Fruit fly (Drosophila melanogaster): ENCODE results near the gene Bdbt.

DNA sequence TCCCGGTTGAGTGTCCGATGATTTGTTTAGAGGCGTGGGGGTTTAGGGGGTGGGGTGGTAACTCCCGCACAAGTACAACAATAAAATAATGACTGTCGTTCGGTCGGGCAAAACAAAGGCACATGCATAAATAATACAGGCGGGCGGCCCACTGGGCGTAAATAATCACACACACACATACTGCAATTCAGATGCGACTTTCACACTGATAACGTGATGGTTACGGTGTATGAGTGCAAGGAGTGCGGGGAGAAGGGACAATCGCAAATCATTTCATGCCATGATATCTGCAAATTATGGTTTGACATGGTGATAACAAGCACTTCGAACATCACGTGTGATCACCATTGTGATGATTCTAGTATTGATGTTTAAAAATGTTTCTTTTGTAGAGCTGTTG lies 31.4 kb upstream of the Bdbt start:
- TF ChIP-seq insv (optimal IDR thresholded peaks at IDR 0.05) (no peak), Myc (optimal IDR thresholded peaks at IDR 0.05) (no peak), ttk (optimal IDR thresholded peaks at IDR 0.05) (no peak), psq (optimal IDR thresholded peaks at IDR 0.05) (no peak)

Data from Kc167 (cell line).